Worm (Caenorhabditis elegans): ENCODE measurements around the gene F53C11.9.
A peak's percentile ranks its signal among the peaks of the same experiment; 100 is the strongest.

F53C11.9 gene

DNA sequence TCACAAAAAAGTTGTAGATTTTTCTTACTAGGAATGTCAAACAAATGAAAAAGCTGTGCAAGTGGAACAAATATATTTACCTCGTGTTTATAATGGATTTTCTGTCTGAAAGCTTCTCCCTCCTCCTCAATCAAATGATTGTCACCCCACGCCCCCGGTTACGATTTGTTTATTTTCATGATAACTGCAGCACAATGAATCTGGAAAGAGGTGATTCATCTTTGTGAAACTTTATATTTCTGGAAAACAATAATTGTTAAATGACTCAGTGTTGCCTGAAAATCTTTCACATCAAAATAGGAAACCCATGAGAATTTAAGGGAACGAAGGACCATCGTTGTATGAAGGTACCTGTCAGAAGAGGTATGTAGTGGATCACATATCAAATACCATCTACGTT, 29.2 kb upstream of the F53C11.9 start, which contains the start of gene F35E12.10:
Gene F35E12.10 (minus strand): TSS at position 101 of the 400 bp plus-strand sequence.
- no peak for TF ChIP-seq alr-1 (tag; optimal IDR thresholded peaks at IDR 0.05; ENCODE audit: borderline replicate concordance)
- TF ChIP-seq nhr-12 (tag; optimal IDR thresholded peaks at IDR 0.05), result no peak
- TF ChIP-seq mep-1 (tag; optimal IDR thresholded peaks at IDR 0.05), result no peak
- TF ChIP-seq jun-1 (tag; optimal IDR thresholded peaks at IDR 0.05), result no peak
- TF ChIP-seq C34B4.2 (tag; optimal IDR thresholded peaks at IDR 0.05), result no peak
- no peak for TF ChIP-seq ceh-63 (GFP tag; optimal IDR thresholded peaks at IDR 0.05)
- TF ChIP-seq ets-5 (GFP tag; IDR thresholded peaks at IDR 0.05), result no peak
- TF ChIP-seq lin-35 (GFP tag; optimal IDR thresholded peaks at IDR 0.05), result no peak
- TF ChIP-seq ceh-8 (GFP tag; optimal IDR thresholded peaks at IDR 0.05), result no peak
- no peak for TF ChIP-seq nhr-20 (tag; optimal IDR thresholded peaks at IDR 0.05)
- TF ChIP-seq lin-13 (GFP tag; optimal IDR thresholded peaks at IDR 0.05), result no peak
- TF ChIP-seq lin-15B (tag; optimal IDR thresholded peaks at IDR 0.05), result no peak

- TF ChIP-seq nhr-11 (tag; optimal IDR thresholded peaks at IDR 0.05) (no peak), hpl-2 (GFP tag; optimal IDR thresholded peaks at IDR 0.05) (no peak), unc-86 (tag; optimal IDR thresholded peaks at IDR 0.05) (no peak), lin-39 (tag; optimal IDR thresholded peaks at IDR 0.05) (no peak), elt-2 (tag; optimal IDR thresholded peaks at IDR 0.05) (peak; percentile 41), nhr-71 (tag; optimal IDR thresholded peaks at IDR 0.05) (no peak)
Observed at ce11 chrV:13751811-13752210, 26.0 kb upstream of the F53C11.9 start, which contains the start of gene cld-9. Gene cld-9, minus strand, starts transcription at chrV:13751891.

- TF ChIP-seq alr-1 (tag; optimal IDR thresholded peaks at IDR 0.05; ENCODE audit: borderline replicate concordance), result no peak
- TF ChIP-seq ceh-82 (tag; optimal IDR thresholded peaks at IDR 0.05), result no peak
- no peak for TF ChIP-seq dpl-1 (GFP tag; optimal IDR thresholded peaks at IDR 0.05)
- no peak for TF ChIP-seq rnt-1 (tag; optimal IDR thresholded peaks at IDR 0.05)
- no peak for TF ChIP-seq egl-27 (tag; optimal IDR thresholded peaks at IDR 0.05)
- no peak for TF ChIP-seq sup-37 (GFP tag; optimal IDR thresholded peaks at IDR 0.05)
- no peak for TF ChIP-seq ama-1 (optimal IDR thresholded peaks at IDR 0.05)
Observed at ce11 chrV:13753481-13753880, 24.3 kb upstream of the F53C11.9 start, which contains the start of gene F20G2.1. Gene F20G2.1, minus strand, starts transcription at chrV:13753581.

DNA sequence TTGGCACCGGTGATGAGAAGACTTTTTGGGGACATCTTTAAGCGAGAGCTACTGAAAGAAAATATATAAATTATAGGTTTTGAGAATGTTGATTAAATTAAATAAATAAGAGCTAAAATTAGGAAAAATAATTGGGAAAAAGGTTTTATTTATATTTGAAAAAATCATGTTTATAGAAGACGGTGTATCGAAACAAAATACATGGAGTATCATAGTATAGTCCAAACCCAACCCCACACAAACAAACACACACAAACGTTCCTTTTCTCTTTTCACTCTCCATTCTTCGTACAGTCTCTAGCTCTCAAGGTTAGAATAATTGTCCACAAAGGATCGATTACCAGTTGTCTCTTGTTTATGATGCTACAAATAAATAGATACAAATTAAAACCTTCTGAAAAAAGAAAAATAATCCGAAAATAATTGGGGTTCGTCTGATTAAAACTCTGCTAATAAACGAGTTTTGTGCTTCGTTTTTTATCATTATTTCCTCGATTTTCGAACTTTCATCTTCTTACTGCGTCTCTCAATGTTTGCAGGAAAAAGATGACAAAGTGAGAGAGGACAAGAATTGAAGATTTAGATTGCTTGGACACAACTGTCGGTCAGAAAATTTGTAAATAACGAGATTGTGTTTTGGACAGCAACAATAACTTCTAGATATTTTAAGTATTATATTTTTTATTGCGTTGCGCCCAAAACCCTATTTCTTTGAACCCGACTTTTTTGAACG, 21.3 kb upstream of the F53C11.9 start, which contains the start of gene F20G2.2:
Gene F20G2.2 (minus strand): TSS at position 51 of the 733 bp plus-strand sequence.
- no peak for TF ChIP-seq mef-2 (tag; optimal IDR thresholded peaks at IDR 0.05)
- TF ChIP-seq tlp-1 (tag; optimal IDR thresholded peaks at IDR 0.05), result no peak
- TF ChIP-seq efl-1 (optimal IDR thresholded peaks at IDR 0.05), result no peak
- TF ChIP-seq efl-1 (GFP tag; optimal IDR thresholded peaks at IDR 0.05 in 1 of 2), result peak in 1 of 2 experiments; percentile 11
- TF ChIP-seq snu-23 (GFP tag; optimal IDR thresholded peaks at IDR 0.05), result peak; percentile 24
- peak; percentile 56 for TF ChIP-seq skn-1 (tag; optimal IDR thresholded peaks at IDR 0.05)
- TF ChIP-seq nhr-71 (tag; optimal IDR thresholded peaks at IDR 0.05), result peak; percentile 44
- no peak for TF ChIP-seq nhr-237 (tag; optimal IDR thresholded peaks at IDR 0.05)
- TF ChIP-seq blmp-1 (tag; optimal IDR thresholded peaks at IDR 0.05), result peak; percentile 23
- TF ChIP-seq lin-14 (GFP tag; optimal IDR thresholded peaks at IDR 0.05), result peak; percentile 72
- TF ChIP-seq mep-1 (tag; optimal IDR thresholded peaks at IDR 0.05), result peak; percentile 38
- peak; percentile 13 for TF ChIP-seq nhr-85 (tag)

DNA sequence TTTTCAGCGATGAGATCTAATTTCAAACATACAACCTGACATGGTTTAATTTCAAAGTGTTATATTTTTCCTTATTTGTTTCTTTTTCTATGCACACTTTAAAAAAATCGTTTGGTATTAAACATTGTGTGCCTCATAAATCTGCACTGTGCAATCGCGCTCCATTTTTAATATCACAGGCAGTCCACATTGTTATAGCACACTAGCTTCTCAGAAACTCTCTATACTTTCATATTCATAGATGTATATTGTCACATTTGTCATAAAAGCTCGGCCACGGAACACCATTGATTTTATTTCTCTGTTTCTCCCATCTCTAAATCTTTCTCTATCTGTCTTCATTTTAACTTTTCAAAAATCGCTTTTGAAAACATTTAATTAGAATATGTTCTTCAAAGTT, 20.5 kb upstream of the F53C11.9 start:
- TF ChIP-seq ceh-82 (tag; optimal IDR thresholded peaks at IDR 0.05), result peak in 1 of 3 experiments; percentile 15
- peak in 1 of 2 experiments; percentile 48 for TF ChIP-seq lin-35 (GFP tag; optimal IDR thresholded peaks at IDR 0.05)
- TF ChIP-seq lir-3 (tag; optimal IDR thresholded peaks at IDR 0.05; ENCODE audit: poor library complexity), result peak; percentile 28
- no peak for TF ChIP-seq nhr-12 (tag; optimal IDR thresholded peaks at IDR 0.05)
- peak; percentile 73 for TF ChIP-seq lin-14 (GFP tag; optimal IDR thresholded peaks at IDR 0.05)
- no peak for TF ChIP-seq lin-15B (tag; optimal IDR thresholded peaks at IDR 0.05)
- peak; percentile 16 for TF ChIP-seq nhr-71 (tag; optimal IDR thresholded peaks at IDR 0.05)
- TF ChIP-seq lsy-2 (tag; optimal IDR thresholded peaks at IDR 0.05), result peak in 1 of 2 experiments; percentile 46
- TF ChIP-seq fkh-8 (tag; optimal IDR thresholded peaks at IDR 0.05), result peak; percentile 80
- peak in 1 of 3 experiments; percentile 51 for TF ChIP-seq dpl-1 (GFP tag; optimal IDR thresholded peaks at IDR 0.05)
- TF ChIP-seq efl-1 (optimal IDR thresholded peaks at IDR 0.05), result peak; percentile 25 to 29
- TF ChIP-seq efl-1 (GFP tag; optimal IDR thresholded peaks at IDR 0.05 in 1 of 2), result peak in 1 of 2 experiments; percentile 46
- no peak for TF ChIP-seq nhr-28 (tag; optimal IDR thresholded peaks at IDR 0.05)
- no peak for TF ChIP-seq unc-130 (tag; optimal IDR thresholded peaks at IDR 0.05)
- TF ChIP-seq mep-1 (tag; optimal IDR thresholded peaks at IDR 0.05), result peak; percentile 34
